Worm (Caenorhabditis elegans): ENCODE measurements around the gene clec-265.

Gene clec-265

ce11 chrX:3080825-3081224 is 49.2 kb downstream of the clec-265 start, which contains the start of gene twk-16:
Gene twk-16 (plus strand): TSS chrX:3081125.
- TF ChIP-seq ceh-30 (tag; optimal IDR thresholded peaks at IDR 0.05), result no peak
- TF ChIP-seq fax-1 (tag; optimal IDR thresholded peaks at IDR 0.05), result no peak
- TF ChIP-seq npax-4 (tag; optimal IDR thresholded peaks at IDR 0.05), result no peak
- TF ChIP-seq pat-9 (tag; optimal IDR thresholded peaks at IDR 0.05), result no peak
- no peak for TF ChIP-seq ceh-31 (tag; optimal IDR thresholded peaks at IDR 0.05)
- TF ChIP-seq ceh-45 (GFP tag; IDR thresholded peaks at IDR 0.05), result no peak

All from whole organism, late embryonic.